Fruit fly (Drosophila melanogaster) whole organism, embryonic: ENCODE results near the gene CG4951.
A peak's percentile ranks its signal among the peaks of the same experiment; 100 is the strongest.

Experiments
- Awh ChIP-seq: fragments of 200-800 bp; sonication (Bioruptor generic); IDR thresholded peaks from 2 replicates; pipeline ENCODE4, ENCODE4 v1.3.6; 2022; ENCODE audit warnings: missing biosample characterization, missing genetic modification characterization
- BtbVII ChIP-seq: fragments of 200-800 bp; sonication (Bioruptor generic); optimal IDR thresholded peaks from 3 replicates; lab custom pipeline; 2017; ENCODE audit warnings: missing biosample characterization, mild to moderate bottlenecking, missing genetic modification characterization
- CG10274 ChIP-seq: fragments of 200-800 bp; sonication (Bioruptor generic); optimal IDR thresholded peaks from 3 replicates; lab custom pipeline; 2017; ENCODE audit warnings: missing biosample characterization, mild to moderate bottlenecking, missing genetic modification characterization
- CG11085 ChIP-seq: fragments of 200-800 bp; sonication (Bioruptor generic); IDR thresholded peaks from 2 replicates; pipeline ENCODE4 v1.3.6; 2022; ENCODE audit warnings: missing biosample characterization, missing genetic modification characterization
- CG11695 ChIP-seq: fragments of 200-800 bp; sonication (Bioruptor generic); IDR thresholded peaks from 3 replicates; pipeline ENCODE4 v1.3.6; 2022; ENCODE audit warnings: missing biosample characterization, missing genetic modification characterization
- CG12155 ChIP-seq: fragments of 200-800 bp; sonication (Bioruptor generic); optimal IDR thresholded peaks from 3 replicates; lab custom pipeline; 2016; ENCODE audit warnings: missing biosample characterization, missing genetic modification characterization
- CG13424 ChIP-seq: fragments of 200-800 bp; sonication (Bioruptor generic); optimal IDR thresholded peaks from 2 replicates; lab custom pipeline; 2019; ENCODE audit warnings: missing biosample characterization, mild to moderate bottlenecking, missing genetic modification characterization, moderate library complexity
- CG15514 ChIP-seq: fragments of 200-800 bp; sonication (Bioruptor generic); optimal IDR thresholded peaks from 3 replicates; lab custom pipeline; 2017; ENCODE audit warnings: missing biosample characterization, missing genetic modification characterization, mild to moderate bottlenecking, moderate library complexity, missing genetic modification reagents
- CG1602 ChIP-seq: fragments of 200-800 bp; sonication (Bioruptor generic); optimal IDR thresholded peaks from 3 replicates; lab custom pipeline; 2016; ENCODE audit warnings: missing biosample characterization, missing genetic modification characterization
- CG17385 ChIP-seq: fragments of 200-800 bp; sonication (Bioruptor generic); optimal IDR thresholded peaks from 3 replicates; lab custom pipeline; 2018; ENCODE audit warnings: missing biosample characterization, mild to moderate bottlenecking, missing genetic modification characterization
- CG17829 ChIP-seq: fragments of 200-800 bp; optimal IDR thresholded peaks from 2 replicates; lab custom pipeline; 2019; ENCODE audit warnings: missing biosample characterization, mild to moderate bottlenecking, missing genetic modification characterization, moderate library complexity
- CG1792 ChIP-seq: fragments of 200-800 bp; sonication (Bioruptor generic); optimal IDR thresholded peaks from 2 replicates; lab custom pipeline; 2016; ENCODE audit warnings: missing biosample characterization, missing genetic modification characterization
- CG2889 ChIP-seq: fragments of 200-800 bp; sonication (Bioruptor generic); IDR thresholded peaks from 3 replicates; pipeline ENCODE4 v1.3.6; 2022; ENCODE audit warnings: missing biosample characterization, missing genetic modification characterization
- CG30403 ChIP-seq: fragments of 200-800 bp; sonication (Bioruptor generic); optimal IDR thresholded peaks from 3 replicates; lab custom pipeline; 2016; ENCODE audit warnings: missing biosample characterization, missing genetic modification characterization
- CG31365 ChIP-seq: fragments of 200-800 bp; sonication (Bioruptor generic); optimal IDR thresholded peaks from 2 replicates; lab custom pipeline; 2018; ENCODE audit warnings: missing biosample characterization, mild to moderate bottlenecking, missing genetic modification characterization
- CG33213 ChIP-seq: fragments of 200-800 bp; sonication (Bioruptor generic); optimal IDR thresholded peaks from 3 replicates; lab custom pipeline; 2016; ENCODE audit warnings: missing biosample characterization, missing genetic modification characterization
- CG33557 ChIP-seq: fragments of 200-800 bp; sonication (Bioruptor generic); optimal IDR thresholded peaks from 2 replicates; lab custom pipeline; 2019; ENCODE audit warnings: missing biosample characterization, mild to moderate bottlenecking, missing genetic modification characterization, moderate library complexity
- CG6272 ChIP-seq: fragments of 200-800 bp; sonication (Bioruptor generic); IDR thresholded peaks from 2 replicates; pipeline ENCODE4 v1.3.6; 2022; ENCODE audit warnings: missing biosample characterization, missing genetic modification characterization
- CG7556 ChIP-seq: fragments of 200-800 bp; sonication (Bioruptor generic); optimal IDR thresholded peaks from 2 replicates; lab custom pipeline; 2017; ENCODE audit warnings: missing biosample characterization, mild to moderate bottlenecking, missing genetic modification characterization
- CG7839 ChIP-seq: fragments of 200-800 bp; sonication (Bioruptor generic); optimal IDR thresholded peaks from 3 replicates; lab custom pipeline; 2018; ENCODE audit warnings: missing biosample characterization, mild to moderate bottlenecking, missing genetic modification characterization, moderate library complexity
- CG8281 ChIP-seq: fragments of 200-800 bp; sonication (Bioruptor generic); optimal IDR thresholded peaks from 2 replicates; lab custom pipeline; 2018; ENCODE audit warnings: missing biosample characterization, mild to moderate bottlenecking, missing genetic modification characterization, moderate library complexity
- CG8478 ChIP-seq: fragments of >200 bp; optimal IDR thresholded peaks from 2 replicates; lab custom pipeline; 2018
- CG8944 ChIP-seq: fragments of 200-800 bp; sonication (Bioruptor generic); optimal IDR thresholded peaks from 3 replicates; lab custom pipeline; 2016; ENCODE audit warnings: missing biosample characterization, missing genetic modification characterization
- Hey ChIP-seq: fragments of 200-800 bp; sonication (Bioruptor generic); optimal IDR thresholded peaks from 3 replicates; lab custom pipeline; 2018; ENCODE audit warnings: missing biosample characterization, mild to moderate bottlenecking, missing genetic modification characterization
- Hmx ChIP-seq: fragments of 200-800 bp; sonication (Bioruptor generic); optimal IDR thresholded peaks from 2 replicates; lab custom pipeline; 2016; ENCODE audit warnings: missing biosample characterization, missing genetic modification characterization
- Hr39 ChIP-seq: fragments of >200 bp; optimal IDR thresholded peaks from 2 replicates; lab custom pipeline; 2017
- Lim3 ChIP-seq: fragments of 200-800 bp; sonication (Bioruptor generic); IDR thresholded peaks from 2 replicates; pipeline ENCODE4 v1.3.6; 2022; ENCODE audit warnings: missing biosample characterization, missing genetic modification characterization
- MBD-R2 ChIP-seq: fragments of 200-800 bp; sonication (Bioruptor generic); IDR thresholded peaks from 2 replicates; pipeline ENCODE4 v1.3.6; 2022; ENCODE audit warnings: missing biosample characterization, missing genetic modification characterization
- Max ChIP-seq: fragments of 200-800 bp; sonication (Bioruptor generic); optimal IDR thresholded peaks from 2 replicates; lab custom pipeline; 2016; ENCODE audit warnings: missing biosample characterization, mild to moderate bottlenecking, missing genetic modification characterization
- Neu2 ChIP-seq: fragments of 200-800 bp; sonication (Bioruptor generic); optimal IDR thresholded peaks from 3 replicates; lab custom pipeline; 2016; ENCODE audit warnings: missing biosample characterization, missing genetic modification characterization, borderline replicate concordance
- Side ChIP-seq: fragments of 200-800 bp; sonication (Bioruptor generic); optimal IDR thresholded peaks from 2 replicates; lab custom pipeline; 2016; ENCODE audit warnings: missing biosample characterization, missing genetic modification characterization
- Six4 ChIP-seq: fragments of 200-800 bp; sonication (Bioruptor generic); optimal IDR thresholded peaks from 2 replicates; lab custom pipeline; 2016; ENCODE audit warnings: missing biosample characterization, missing genetic modification characterization
- Tbp ChIP-seq: fragments of >200 bp; optimal IDR thresholded peaks from 2 replicates; lab custom pipeline; 2018; ENCODE audit warnings: missing biosample characterization, missing genetic modification characterization
- Vsx1 ChIP-seq: fragments of 200-800 bp; sonication (Bioruptor generic); optimal IDR thresholded peaks from 2 replicates; lab custom pipeline; 2017; ENCODE audit warnings: missing biosample characterization, mild to moderate bottlenecking, missing genetic modification characterization, missing genetic modification reagents
- YL-1 ChIP-seq: fragments of 200-800 bp; sonication (Bioruptor generic); optimal IDR thresholded peaks from 3 replicates; lab custom pipeline; 2017; ENCODE audit warnings: missing biosample characterization, mild to moderate bottlenecking, missing genetic modification characterization
- ac ChIP-seq: fragments of 200-800 bp; sonication (Bioruptor generic); optimal IDR thresholded peaks from 3 replicates; lab custom pipeline; 2017; ENCODE audit warnings: missing biosample characterization, mild to moderate bottlenecking, missing genetic modification characterization
- ap ChIP-seq: fragments of 200-800 bp; sonication (Bioruptor generic); IDR thresholded peaks from 2 replicates; pipeline ENCODE4 v1.3.6; 2022; ENCODE audit warnings: missing biosample characterization, missing genetic modification characterization
- cas ChIP-seq: fragments of 200-800 bp; sonication (Bioruptor generic); IDR thresholded peaks from 2 replicates; pipeline ENCODE4 v1.3.6; 2022; ENCODE audit warnings: missing biosample characterization, missing genetic modification characterization
- cwo ChIP-seq: fragments of 200-800 bp; sonication (Bioruptor generic); optimal IDR thresholded peaks from 3 replicates; lab custom pipeline; 2017; ENCODE audit warnings: missing biosample characterization, missing genetic modification characterization, mild to moderate bottlenecking, moderate library complexity, missing genetic modification reagents
- grau ChIP-seq: fragments of 200-800 bp; optimal IDR thresholded peaks from 3 replicates; lab custom pipeline; 2019; ENCODE audit warnings: missing biosample characterization, mild to moderate bottlenecking, missing genetic modification characterization, moderate library complexity
- kay ChIP-seq: fragments of 200-800 bp; sonication (Bioruptor generic); optimal IDR thresholded peaks from 2 replicates; lab custom pipeline; 2016; ENCODE audit warnings: missing biosample characterization, missing genetic modification characterization
- nom ChIP-seq: fragments of 200-800 bp; sonication (Bioruptor generic); optimal IDR thresholded peaks from 2 replicates; lab custom pipeline; 2017; ENCODE audit warnings: missing biosample characterization, missing genetic modification characterization, mild to moderate bottlenecking, moderate library complexity, missing genetic modification reagents
- onecut ChIP-seq: fragments of 200-800 bp; sonication (Bioruptor generic); IDR thresholded peaks from 2 replicates; pipeline ENCODE4 v1.3.6; 2022; ENCODE audit warnings: missing biosample characterization, missing genetic modification characterization
- pho ChIP-seq: fragments of 200-800 bp; sonication (Bioruptor generic); optimal IDR thresholded peaks from 2 replicates; lab custom pipeline; 2016; ENCODE audit warnings: missing biosample characterization, missing genetic modification characterization
- scrt ChIP-seq: fragments of 200-800 bp; sonication (Bioruptor generic); optimal IDR thresholded peaks from 2 replicates; lab custom pipeline; 2018; ENCODE audit warnings: missing biosample characterization, mild to moderate bottlenecking, missing genetic modification characterization, moderate library complexity
- sd ChIP-seq: fragments of 200-800 bp; sonication (Bioruptor generic); optimal IDR thresholded peaks from 3 replicates; lab custom pipeline; 2018; ENCODE audit warnings: missing biosample characterization, mild to moderate bottlenecking, missing genetic modification characterization, moderate library complexity
- sens ChIP-seq: fragments of 200-800 bp; sonication (Bioruptor generic); peaks from one replicate; lab custom pipeline; 2016; ENCODE audit warnings: missing biosample characterization, missing genetic modification characterization
- ssp ChIP-seq: fragments of 200-800 bp; sonication (Bioruptor generic); IDR thresholded peaks from 2 replicates; pipeline ENCODE4 v1.3.6; 2022; ENCODE audit warnings: missing biosample characterization, missing genetic modification characterization

Gene CG4951

dm6 chr3R:27945398-27945797, 8.5 kb downstream of the CG4951 start:
- TF ChIP-seq sens (GFP tag; lab: Kevin White, UChicago) = peak; percentile 23
- TF ChIP-seq ac (GFP tag; lab: Kevin White, UChicago) = no peak

- peak; percentile 62 for TF ChIP-seq CG1602
- TF ChIP-seq Awh (GFP tag; lab: Robert Waterston, UW) = no peak
- TF ChIP-seq CG7839 (tag; lab: Kevin White, UChicago) = peak; percentile 59
- peak; percentile 59 for TF ChIP-seq grau (tag; lab: Kevin White, UChicago)
- no peak for TF ChIP-seq CG33557 (GFP tag; lab: Kevin White, UChicago)
- TF ChIP-seq CG15514 = peak; percentile 64
- TF ChIP-seq Max (GFP tag; lab: Kevin White, UChicago) = no peak
- TF ChIP-seq ap (GFP tag; lab: Robert Waterston, UW) = no peak
- TF ChIP-seq Hmx (GFP tag; lab: Kevin White, UChicago) = no peak
- TF ChIP-seq kay (GFP tag; lab: Kevin White, UChicago) = no peak
- no peak for TF ChIP-seq CG31365
- no peak for TF ChIP-seq nom
- TF ChIP-seq Six4 (GFP tag; lab: Kevin White, UChicago) = peak; percentile 43
- peak; percentile 82 for TF ChIP-seq CG11085 (GFP tag; lab: Robert Waterston, UW)
- TF ChIP-seq CG2889 (GFP tag; lab: Robert Waterston, UW) = 0 out of 3 replicates have a peak, but pooled peaks have one; percentile 48
- no peak for TF ChIP-seq Lim3 (GFP tag; lab: Robert Waterston, UW)
- TF ChIP-seq YL-1 (GFP tag; lab: Kevin White, UChicago) = peak; percentile 68
- no peak for TF ChIP-seq cwo (GFP tag; lab: Kevin White, UChicago)
- TF ChIP-seq Vsx1 (GFP tag; lab: Kevin White, UChicago) = no peak
- no peak for TF ChIP-seq Tbp (GFP tag; lab: Kevin White, UChicago)
- peak; percentile 68 for TF ChIP-seq ssp
- TF ChIP-seq CG7556 (GFP tag; lab: Kevin White, UChicago) = peak; percentile 39
- no peak for TF ChIP-seq CG11695 (GFP tag; lab: Robert Waterston, UW)
- TF ChIP-seq cas (GFP tag; lab: Robert Waterston, UW) = peak; percentile 57; the same call in 1 of the 2 replicates
- TF ChIP-seq CG8478 (lab: Kevin White, UChicago) = no peak
- TF ChIP-seq scrt (GFP tag; lab: Kevin White, UChicago) = no peak
- TF ChIP-seq CG10274 (GFP tag; lab: Kevin White, UChicago) = no peak
- no peak for TF ChIP-seq pho (GFP tag; lab: Kevin White, UChicago)
- TF ChIP-seq CG8281 (tag; lab: Kevin White, UChicago) = no peak
- TF ChIP-seq BtbVII (GFP tag; lab: Kevin White, UChicago) = no peak
- no peak for TF ChIP-seq Side (GFP tag; lab: Kevin White, UChicago)
- no peak for TF ChIP-seq Hr39 (lab: Kevin White, UChicago)
- TF ChIP-seq Neu2 (GFP tag; lab: Kevin White, UChicago) = no peak
- peak; percentile 61 for TF ChIP-seq CG30403 (GFP tag; lab: Kevin White, UChicago)
- no peak for TF ChIP-seq CG33213 (GFP tag; lab: Kevin White, UChicago)
- TF ChIP-seq CG1792 (GFP tag; lab: Kevin White, UChicago) = no peak
- TF ChIP-seq sd (tag; lab: Kevin White, UChicago) = no peak
- TF ChIP-seq CG12155 (GFP tag; lab: Kevin White, UChicago) = peak; percentile 6
- TF ChIP-seq Hey (tag; lab: Kevin White, UChicago) = no peak
- no peak for TF ChIP-seq CG17385 (GFP tag; lab: Kevin White, UChicago)
- TF ChIP-seq CG6272 (GFP tag; lab: Robert Waterston, UW) = peak; percentile 79
- peak; percentile 45 for TF ChIP-seq CG13424 (tag; lab: Kevin White, UChicago)
- TF ChIP-seq MBD-R2 (GFP tag; lab: Robert Waterston, UW) = peak; percentile 88
- TF ChIP-seq CG17829 (tag; lab: Kevin White, UChicago) = peak; percentile 49
- TF ChIP-seq CG8944 (GFP tag; lab: Kevin White, UChicago) = no peak
- peak; percentile 47 for TF ChIP-seq onecut
Measured at dm6 chr3R:27937752-27938694, 15.9 kb downstream of the CG4951 start, which contains the start of the genes NSD and BOD1. Gene NSD (minus strand): TSS chr3R:27937853. Gene BOD1 (plus strand): TSS chr3R:27938245.
